Fruit fly (Drosophila melanogaster): ENCODE measurements around the gene Nepl8.

dm6 chr2L:16530414-16530771, 42.4 kb downstream of the Nepl8 start:
- TF ChIP-seq Dp (GFP tag; optimal IDR thresholded peaks at IDR 0.05) (no peak), CG9609 (GFP tag; optimal IDR thresholded peaks at IDR 0.05) (no peak), br (optimal IDR thresholded peaks at IDR 0.05) (no peak), NK7.1 (GFP tag; optimal IDR thresholded peaks at IDR 0.05) (no peak), CG16779 (GFP tag; IDR thresholded peaks at IDR 0.05) (no peak), Fer1 (GFP tag; optimal IDR thresholded peaks at IDR 0.05) (no peak), zf30C (GFP tag; optimal IDR thresholded peaks at IDR 0.05) (no peak), CG3838 (GFP tag; optimal IDR thresholded peaks at IDR 0.05) (no peak), lov (optimal IDR thresholded peaks at IDR 0.05) (no peak), lov (GFP tag; IDR thresholded peaks at IDR 0.05) (no peak), CG12769 (tag; optimal IDR thresholded peaks at IDR 0.05) (no peak), Bdp1 (GFP tag; optimal IDR thresholded peaks at IDR 0.05) (no peak)

Measured in whole organism, embryonic.